Fruit fly (Drosophila melanogaster): ENCODE measurements around the gene Or9a.

Gene Or9a

DNA sequence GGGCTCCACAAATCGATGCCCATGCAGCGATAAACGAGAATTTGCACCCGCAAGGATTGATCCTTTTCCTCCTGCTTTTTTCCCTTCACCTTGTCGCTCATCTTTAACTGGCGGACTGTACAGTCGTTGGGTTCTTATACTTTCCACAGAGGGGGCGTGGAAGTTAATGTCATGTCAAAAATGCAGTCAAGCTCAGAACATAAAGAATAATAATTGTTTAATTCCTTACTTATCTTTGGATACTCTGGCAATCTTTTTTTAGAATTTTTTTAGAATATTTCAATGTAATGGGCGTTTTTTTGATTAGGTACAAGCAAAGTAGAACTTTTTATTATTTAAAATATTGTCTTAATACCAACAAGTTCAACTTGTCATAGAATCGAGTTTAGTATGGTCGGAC, at the start of gene Or9a:
Gene Or9a, minus strand, starts transcription at position 101 of the 400 bp plus-strand sequence.
- TF ChIP-seq psq (optimal IDR thresholded peaks at IDR 0.05): no peak
- TF ChIP-seq ttk (optimal IDR thresholded peaks at IDR 0.05): no peak
- TF ChIP-seq insv (optimal IDR thresholded peaks at IDR 0.05): no peak
- no peak for TF ChIP-seq h (optimal IDR thresholded peaks at IDR 0.05)
- TF ChIP-seq Sin3A (optimal IDR thresholded peaks at IDR 0.05): no peak
- TF ChIP-seq Myc (optimal IDR thresholded peaks at IDR 0.05): no peak

DNA sequence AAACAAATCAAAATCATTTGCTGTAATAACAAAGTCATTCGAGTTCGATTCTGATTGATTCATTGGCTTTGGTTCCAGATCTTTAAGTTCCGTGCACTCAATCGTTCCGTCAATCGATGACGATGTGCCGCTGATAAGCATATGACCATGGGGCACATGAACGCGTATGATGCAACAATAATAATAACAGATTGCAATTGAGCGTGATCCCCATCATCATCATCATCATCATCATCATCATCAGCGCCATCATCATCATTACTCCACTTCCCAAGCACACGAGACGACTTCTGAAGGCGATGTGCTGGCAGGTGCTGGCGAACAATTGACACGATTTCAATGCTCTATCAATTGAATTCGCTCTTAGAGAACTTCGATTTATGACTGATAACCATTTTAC, 36.8 kb upstream of the Or9a start:
- TF ChIP-seq ttk (optimal IDR thresholded peaks at IDR 0.05) (no peak), Myc (optimal IDR thresholded peaks at IDR 0.05) (no peak), Sin3A (optimal IDR thresholded peaks at IDR 0.05) (no peak), psq (optimal IDR thresholded peaks at IDR 0.05) (no peak), h (optimal IDR thresholded peaks at IDR 0.05) (no peak), insv (optimal IDR thresholded peaks at IDR 0.05) (no peak)

- no peak for TF ChIP-seq psq (optimal IDR thresholded peaks at IDR 0.05)
- no peak for TF ChIP-seq Myc (optimal IDR thresholded peaks at IDR 0.05)
- no peak for TF ChIP-seq ttk (optimal IDR thresholded peaks at IDR 0.05)
- TF ChIP-seq Sin3A (optimal IDR thresholded peaks at IDR 0.05): no peak
- no peak for TF ChIP-seq h (optimal IDR thresholded peaks at IDR 0.05)
- no peak for TF ChIP-seq insv (optimal IDR thresholded peaks at IDR 0.05)
Measured at dm6 chrX:10487964-10488605, 28.6 kb upstream of the Or9a start.

DNA sequence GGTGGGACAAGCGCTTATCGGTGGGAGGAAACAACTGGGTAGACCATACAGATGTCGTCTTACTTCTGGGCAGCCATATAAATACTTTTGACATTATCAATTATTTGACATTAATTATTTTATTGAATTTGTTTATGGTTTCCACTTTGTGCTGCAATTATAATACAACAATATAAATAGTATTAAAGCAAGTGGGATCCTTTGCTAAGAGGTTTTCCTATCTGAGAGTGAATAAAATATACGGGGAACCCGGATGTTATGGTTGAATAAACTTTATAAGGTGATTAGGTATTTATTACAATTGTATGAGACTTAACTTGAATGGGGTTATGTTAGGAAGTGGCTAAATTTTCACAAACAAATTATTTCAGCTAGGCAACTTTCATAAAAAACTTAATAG, 27.6 kb upstream of the Or9a start, which contains the start of gene CG32687:
Gene CG32687, minus strand, starts transcription at position 101 of the 400 bp plus-strand sequence.
- TF ChIP-seq Sin3A (optimal IDR thresholded peaks at IDR 0.05): no peak
- no peak for TF ChIP-seq Myc (optimal IDR thresholded peaks at IDR 0.05)
- no peak for TF ChIP-seq insv (optimal IDR thresholded peaks at IDR 0.05)
- no peak for TF ChIP-seq ttk (optimal IDR thresholded peaks at IDR 0.05)
- no peak for TF ChIP-seq psq (optimal IDR thresholded peaks at IDR 0.05)
- TF ChIP-seq h (optimal IDR thresholded peaks at IDR 0.05): no peak

DNA sequence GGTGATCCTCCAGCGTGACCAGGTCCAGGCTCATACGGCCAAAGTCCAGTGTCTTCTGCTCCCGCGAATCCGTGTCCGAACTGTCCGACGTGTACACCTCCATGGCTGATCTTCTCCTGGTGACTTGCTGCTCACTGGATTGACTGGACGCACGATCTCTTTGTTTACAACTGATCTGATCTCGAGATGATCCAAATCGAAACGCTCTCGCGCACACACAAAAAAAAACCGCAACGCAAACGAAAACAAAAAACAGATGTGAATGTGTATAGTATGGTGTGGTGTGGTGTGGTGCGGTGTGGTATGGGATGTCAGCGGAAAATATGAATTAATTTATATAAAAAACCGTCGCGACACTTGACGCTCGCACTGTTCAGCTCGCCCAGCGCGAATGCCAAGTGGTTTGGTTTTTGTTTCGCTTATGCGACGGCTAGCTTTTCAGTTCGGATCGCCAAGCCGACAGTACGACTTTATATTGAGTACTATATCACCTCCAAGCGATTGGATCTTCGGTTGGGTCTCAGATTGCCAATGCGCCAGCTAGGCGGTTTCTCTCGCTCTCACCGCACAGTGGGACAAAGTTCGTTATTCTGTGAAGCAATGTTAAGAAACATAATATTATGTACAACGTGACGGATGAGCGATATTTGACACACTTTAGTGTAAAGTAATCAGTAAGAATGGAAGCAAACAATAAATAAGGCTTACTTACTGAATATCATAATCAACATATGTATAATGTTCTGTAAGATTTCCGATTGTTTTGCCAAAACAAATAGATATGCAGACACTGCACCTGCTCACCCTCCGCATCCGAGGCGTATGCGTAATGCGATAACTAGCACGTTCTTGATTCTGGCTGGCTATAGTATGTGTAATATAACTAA, 26.9 kb upstream of the Or9a start:
- TF ChIP-seq Myc (optimal IDR thresholded peaks at IDR 0.05): no peak
- TF ChIP-seq Sin3A (optimal IDR thresholded peaks at IDR 0.05): no peak
- no peak for TF ChIP-seq ttk (optimal IDR thresholded peaks at IDR 0.05)
- no peak for TF ChIP-seq h (optimal IDR thresholded peaks at IDR 0.05)
- no peak for TF ChIP-seq insv (optimal IDR thresholded peaks at IDR 0.05)
- no peak for TF ChIP-seq psq (optimal IDR thresholded peaks at IDR 0.05)

dm6 chrX:10484206-10485112, 25.0 kb upstream of the Or9a start:
- TF ChIP-seq ttk (optimal IDR thresholded peaks at IDR 0.05) (no peak), Sin3A (optimal IDR thresholded peaks at IDR 0.05) (no peak), insv (optimal IDR thresholded peaks at IDR 0.05) (no peak), psq (optimal IDR thresholded peaks at IDR 0.05) (no peak), Myc (optimal IDR thresholded peaks at IDR 0.05) (no peak), h (optimal IDR thresholded peaks at IDR 0.05) (no peak)

DNA sequence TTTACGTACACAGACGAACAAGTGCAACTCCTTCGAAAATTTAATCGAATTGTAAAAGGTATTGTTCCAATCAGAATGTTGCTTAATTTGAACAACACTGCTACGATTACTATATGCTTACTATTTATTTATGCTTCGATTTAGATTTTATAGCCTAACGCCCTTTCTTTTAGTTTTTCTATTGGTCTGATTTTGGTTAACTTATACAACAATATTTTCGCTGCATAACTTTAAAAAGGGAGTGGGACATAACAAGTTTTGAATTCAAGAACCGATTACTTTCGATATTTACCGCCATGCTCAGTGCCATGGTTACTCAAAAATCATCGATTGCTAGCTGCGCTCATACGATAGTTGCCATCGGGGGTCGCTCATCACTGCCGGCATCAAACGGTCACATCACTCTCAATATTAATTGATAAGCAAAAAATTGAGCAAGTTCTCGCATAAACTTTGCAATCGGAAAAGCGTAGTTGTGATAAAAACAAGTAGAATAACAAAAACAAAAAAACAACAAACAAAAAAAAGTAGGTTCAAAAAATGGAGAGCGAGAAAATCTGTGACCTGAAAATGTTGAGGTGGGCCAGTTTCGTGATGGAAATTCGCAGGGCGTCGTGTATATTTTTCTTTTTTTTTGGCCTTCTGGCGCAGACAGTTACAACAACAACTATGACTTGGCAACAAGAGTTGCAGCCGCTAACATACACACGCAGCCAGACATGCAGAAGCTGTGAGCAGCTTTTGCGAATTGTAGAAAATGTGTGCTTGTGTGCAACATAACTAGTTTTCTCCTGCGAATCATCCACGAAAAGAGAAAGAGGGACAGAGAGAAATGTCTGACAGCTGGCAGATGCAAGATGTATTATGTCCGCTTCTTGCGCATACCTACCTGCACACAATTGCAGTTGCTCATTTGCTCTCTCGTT, 19.2 kb upstream of the Or9a start, which contains the start of the genes CG2887 and PPP4R2r:
Gene CG2887, minus strand, starts transcription at position 51 of the 926 bp plus-strand sequence.
Gene PPP4R2r, plus strand, starts transcription at position 396 of the 926 bp plus-strand sequence.
- no peak for TF ChIP-seq h (optimal IDR thresholded peaks at IDR 0.05)
- TF ChIP-seq psq (optimal IDR thresholded peaks at IDR 0.05): no peak
- TF ChIP-seq insv (optimal IDR thresholded peaks at IDR 0.05): no peak
- TF ChIP-seq Myc (optimal IDR thresholded peaks at IDR 0.05): no peak
- TF ChIP-seq ttk (optimal IDR thresholded peaks at IDR 0.05): no peak
- TF ChIP-seq Sin3A (optimal IDR thresholded peaks at IDR 0.05): no peak

DNA sequence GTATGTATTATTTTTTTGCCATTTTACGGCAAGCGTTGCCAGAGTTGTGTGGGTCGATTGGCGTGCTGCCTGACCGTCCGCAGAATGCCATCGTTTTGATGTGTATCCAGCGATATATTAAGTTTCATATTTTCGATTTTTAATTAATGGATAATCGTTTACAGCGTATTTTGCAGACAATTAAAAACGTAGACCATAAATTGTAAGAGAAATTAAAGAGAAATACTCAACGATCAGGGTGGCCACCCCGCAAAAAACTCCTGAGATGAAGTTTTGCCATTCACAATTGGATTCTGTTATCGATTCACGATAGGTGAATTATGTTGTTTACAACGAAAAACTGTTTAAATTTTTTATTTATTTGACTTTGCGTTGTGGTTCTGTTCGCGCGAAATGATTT, 15.1 kb upstream of the Or9a start, which contains the start of gene nocte:
Gene nocte, minus strand, starts transcription at position 51 of the 400 bp plus-strand sequence.
- TF ChIP-seq psq (optimal IDR thresholded peaks at IDR 0.05): no peak
- TF ChIP-seq ttk (optimal IDR thresholded peaks at IDR 0.05): no peak
- no peak for TF ChIP-seq Myc (optimal IDR thresholded peaks at IDR 0.05)
- no peak for TF ChIP-seq insv (optimal IDR thresholded peaks at IDR 0.05)
- TF ChIP-seq Sin3A (optimal IDR thresholded peaks at IDR 0.05): no peak
- TF ChIP-seq h (optimal IDR thresholded peaks at IDR 0.05): no peak

- no peak for TF ChIP-seq Sin3A (optimal IDR thresholded peaks at IDR 0.05)
- no peak for TF ChIP-seq psq (optimal IDR thresholded peaks at IDR 0.05)
- no peak for TF ChIP-seq Myc (optimal IDR thresholded peaks at IDR 0.05)
- TF ChIP-seq ttk (optimal IDR thresholded peaks at IDR 0.05): no peak
- no peak for TF ChIP-seq h (optimal IDR thresholded peaks at IDR 0.05)
- no peak for TF ChIP-seq insv (optimal IDR thresholded peaks at IDR 0.05)
Measured at dm6 chrX:10474213-10474540, 14.7 kb upstream of the Or9a start.

DNA sequence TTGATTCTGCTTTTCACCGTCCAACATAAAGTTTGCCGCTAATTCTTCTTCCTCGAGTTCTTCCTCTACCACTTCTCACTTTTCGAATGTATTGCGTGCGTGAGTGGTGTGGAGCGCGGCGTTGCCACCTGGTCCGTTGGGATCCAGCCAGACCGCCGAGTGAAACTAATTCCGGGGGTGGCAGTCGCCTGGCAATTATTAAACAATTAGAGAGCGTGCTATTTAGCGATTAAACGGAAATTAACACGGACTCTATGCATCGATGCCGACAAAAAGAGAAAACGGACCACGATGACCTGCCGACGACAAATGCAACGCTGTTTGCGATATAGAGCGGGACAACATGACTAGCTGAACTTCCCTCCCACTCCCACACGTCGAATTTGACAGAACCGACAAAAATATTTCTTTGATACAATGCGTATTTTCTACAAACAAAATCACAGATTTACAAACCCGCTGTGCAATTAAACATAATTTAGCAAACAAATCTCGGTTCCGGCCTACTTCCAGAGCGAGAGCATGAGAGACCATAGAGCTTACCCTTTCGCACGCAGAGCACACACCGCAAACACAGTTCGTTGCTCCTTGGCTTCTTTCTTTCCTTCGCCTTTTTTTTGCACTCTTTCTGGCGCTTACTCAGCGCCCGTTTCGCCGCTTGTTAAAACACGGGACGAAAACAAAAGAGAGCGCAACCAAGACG, 14.2 kb upstream of the Or9a start, which contains the start of gene CG2889:
Gene CG2889, plus strand, starts transcription at position 429 of the 703 bp plus-strand sequence.
- TF ChIP-seq Myc (optimal IDR thresholded peaks at IDR 0.05): no peak
- no peak for TF ChIP-seq insv (optimal IDR thresholded peaks at IDR 0.05)
- TF ChIP-seq Sin3A (optimal IDR thresholded peaks at IDR 0.05): no peak
- TF ChIP-seq h (optimal IDR thresholded peaks at IDR 0.05): no peak
- TF ChIP-seq ttk (optimal IDR thresholded peaks at IDR 0.05): no peak
- no peak for TF ChIP-seq psq (optimal IDR thresholded peaks at IDR 0.05)
